Fruit fly (Drosophila melanogaster) whole organism, adult: ENCODE measurements around the gene Torsin.
A peak's percentile ranks its signal among the peaks of the same experiment; 100 is the strongest.

Source experiments
- CG11617 ChIP-seq: fragments of 200-800 bp; sonication (Bioruptor generic); optimal IDR thresholded peaks from 2 replicates; lab custom pipeline; 2017; ENCODE audit warnings: mild to moderate bottlenecking, missing biosample characterization, missing genetic modification reagents, missing genetic modification characterization
- CG12768 ChIP-seq: fragments of 200-800 bp; sonication (Bioruptor generic); optimal IDR thresholded peaks from 2 replicates; lab custom pipeline; 2017; ENCODE audit warnings: missing biosample characterization, missing genetic modification characterization, mild to moderate bottlenecking, moderate library complexity, missing genetic modification reagents
- CG14711 ChIP-seq: fragments of 200-800 bp; sonication (Bioruptor generic); optimal IDR thresholded peaks from 2 replicates; lab custom pipeline; 2018; ENCODE audit warnings: missing biosample characterization, mild to moderate bottlenecking, missing genetic modification characterization, moderate library complexity
- CG1620 ChIP-seq: fragments of 200-800 bp; sonication (Bioruptor generic); optimal IDR thresholded peaks from 2 replicates; lab custom pipeline; 2016; ENCODE audit warnings: missing biosample characterization, missing genetic modification characterization
- CG33017 ChIP-seq: fragments of 200-800 bp; sonication (Bioruptor generic); optimal IDR thresholded peaks from 2 replicates; lab custom pipeline; 2018; ENCODE audit warnings: missing biosample characterization, mild to moderate bottlenecking, missing genetic modification characterization, moderate library complexity
- CG5204 ChIP-seq: fragments of 200-800 bp; sonication (Bioruptor generic); optimal IDR thresholded peaks from 2 replicates; lab custom pipeline; 2016; ENCODE audit warnings: missing biosample characterization, missing genetic modification characterization
- CG7045 ChIP-seq: fragments of 200-800 bp; sonication (Bioruptor generic); optimal IDR thresholded peaks from 2 replicates; lab custom pipeline; 2017; ENCODE audit warnings: missing biosample characterization, mild to moderate bottlenecking, missing genetic modification characterization
- CG7101 ChIP-seq: fragments of 200-800 bp; sonication (Bioruptor generic); optimal IDR thresholded peaks from 2 replicates; lab custom pipeline; 2018; ENCODE audit warnings: missing biosample characterization, mild to moderate bottlenecking, missing genetic modification characterization, moderate library complexity
- Clk ChIP-seq: fragments of 200-800 bp; sonication (Bioruptor generic); optimal IDR thresholded peaks from 2 replicates; lab custom pipeline; 2017; ENCODE audit warnings: missing biosample characterization, missing genetic modification characterization
- Crg-1 ChIP-seq: fragments of 200-800 bp; sonication (Bioruptor generic); optimal IDR thresholded peaks from 2 replicates; lab custom pipeline; 2016; ENCODE audit warnings: missing biosample characterization, missing genetic modification characterization
- Hr96 ChIP-seq: fragments of 200-800 bp; sonication (Bioruptor generic); optimal IDR thresholded peaks from 2 replicates; lab custom pipeline; 2016; ENCODE audit warnings: missing biosample characterization, missing genetic modification characterization
- Mnt ChIP-seq: fragments of 200-800 bp; sonication (Bioruptor generic); optimal IDR thresholded peaks from 2 replicates; lab custom pipeline; 2016; ENCODE audit warnings: missing biosample characterization, mild to moderate bottlenecking, missing genetic modification characterization
- bab1 ChIP-seq: fragments of 200-800 bp; sonication (Bioruptor generic); optimal IDR thresholded peaks from 3 replicates; lab custom pipeline; 2019; ENCODE audit warnings: missing biosample characterization, mild to moderate bottlenecking, missing genetic modification characterization, moderate library complexity
- cic ChIP-seq: fragments of 200-800 bp; sonication (Bioruptor generic); optimal IDR thresholded peaks from 2 replicates; lab custom pipeline; 2017; ENCODE audit warnings: missing biosample characterization, mild to moderate bottlenecking, missing genetic modification characterization, moderate library complexity
- cnc ChIP-seq, 2 experiments: fragments of >200 bp; optimal IDR thresholded peaks; 2 replicates each; lab custom pipeline; 2017
- kay ChIP-seq: fragments of 200-800 bp; sonication (Bioruptor generic); peaks from one replicate; lab custom pipeline; 2016; ENCODE audit warnings: missing biosample characterization, missing genetic modification characterization, borderline replicate concordance
- ovo ChIP-seq: fragments of 200-800 bp; sonication (Bioruptor generic); optimal IDR thresholded peaks from 2 replicates; lab custom pipeline; 2016; ENCODE audit warnings: missing biosample characterization, missing genetic modification characterization
- pad ChIP-seq: fragments of 200-800 bp; sonication (Bioruptor generic); optimal IDR thresholded peaks from 3 replicates; lab custom pipeline; 2017; ENCODE audit warnings: missing biosample characterization, missing genetic modification characterization, mild to moderate bottlenecking, moderate library complexity, missing genetic modification reagents
- tj ChIP-seq: fragments of 200-800 bp; sonication (Bioruptor generic); optimal IDR thresholded peaks from 3 replicates; lab custom pipeline; 2017; ENCODE audit warnings: missing biosample characterization, mild to moderate bottlenecking, missing genetic modification characterization, moderate library complexity
- toe ChIP-seq: fragments of 200-800 bp; sonication (Bioruptor generic); optimal IDR thresholded peaks from 2 replicates; lab custom pipeline; 2016; ENCODE audit warnings: missing biosample characterization, missing genetic modification characterization

Gene Torsin

DNA sequence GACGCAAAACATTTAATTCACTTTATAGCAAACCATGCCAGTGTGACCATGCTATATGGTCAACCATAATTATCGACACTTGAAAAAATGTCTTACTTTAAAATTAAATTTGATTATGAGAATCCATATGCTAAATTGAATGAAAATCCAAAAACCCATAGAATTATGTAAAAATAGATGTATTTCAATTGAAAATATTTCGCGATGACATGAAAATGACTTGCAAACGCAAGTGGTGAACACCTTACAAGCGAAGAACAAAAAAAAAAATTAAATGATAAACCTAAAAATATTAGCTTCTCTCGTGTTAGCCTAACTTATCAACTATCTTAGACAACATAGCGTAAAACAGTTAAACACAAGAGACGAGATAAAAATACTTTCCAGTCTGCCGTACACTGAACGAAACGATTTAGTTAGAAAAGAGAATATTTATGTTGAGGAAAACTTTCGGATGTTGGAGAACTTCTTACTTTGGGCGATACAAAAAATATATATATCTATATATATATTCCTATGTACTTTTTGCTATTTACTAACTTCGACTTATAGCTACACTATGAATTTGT, 30.1 kb upstream of the Torsin start:
- TF ChIP-seq CG33017 (tag; lab: Kevin White, UChicago) (peak; percentile 52), CG14711 (peak; percentile 24), CG5204 (GFP tag; lab: Kevin White, UChicago) (peak; percentile 45), tj (GFP tag; lab: Kevin White, UChicago) (no peak), CG12768 (GFP tag; lab: Kevin White, UChicago) (no peak), pad (GFP tag; lab: Kevin White, UChicago) (no peak), CG1620 (GFP tag; lab: Kevin White, UChicago) (peak; percentile 10), Hr96 (GFP tag; lab: Kevin White, UChicago) (peak; percentile 10), toe (GFP tag; lab: Kevin White, UChicago) (peak; percentile 16), Crg-1 (GFP tag; lab: Kevin White, UChicago) (peak; percentile 35), CG7101 (tag; lab: Kevin White, UChicago) (peak; percentile 38), CG7045 (GFP tag; lab: Kevin White, UChicago) (peak; percentile 10), kay (GFP tag; lab: Kevin White, UChicago) (peak; percentile 61), CG11617 (peak; percentile 39)

dm6 chrX:4678913-4679812, 29.3 kb upstream of the Torsin start, which contains the start of gene fzr:
fzr (minus strand) TSS chrX:4679537.
- TF ChIP-seq tj (GFP tag; lab: Kevin White, UChicago) (peak; percentile 10), toe (GFP tag; lab: Kevin White, UChicago) (no peak), CG33017 (tag; lab: Kevin White, UChicago) (no peak), ovo (GFP tag; lab: Kevin White, UChicago) (peak; percentile 93), bab1 (GFP tag; lab: Kevin White, UChicago) (peak; percentile 15), pad (GFP tag; lab: Kevin White, UChicago) (peak; percentile 98)

- TF ChIP-seq toe (GFP tag; lab: Kevin White, UChicago) (no peak), Mnt (GFP tag; lab: Kevin White, UChicago) (peak; percentile 11)
Observed at dm6 chrX:4678146-4678912, 28.5 kb upstream of the Torsin start.

- TF ChIP-seq CG5204 (GFP tag; lab: Kevin White, UChicago) (no peak), kay (GFP tag; lab: Kevin White, UChicago) (no peak), CG14711 (no peak), Hr96 (GFP tag; lab: Kevin White, UChicago) (no peak), Mnt (GFP tag; lab: Kevin White, UChicago) (no peak), bab1 (GFP tag; lab: Kevin White, UChicago) (no peak), CG7101 (tag; lab: Kevin White, UChicago) (no peak), CG11617 (no peak), ovo (GFP tag; lab: Kevin White, UChicago) (no peak), CG33017 (tag; lab: Kevin White, UChicago) (no peak), Clk (GFP tag; lab: Kevin White, UChicago) (no peak), pad (GFP tag; lab: Kevin White, UChicago) (no peak), toe (GFP tag; lab: Kevin White, UChicago) (no peak), cnc (optimal IDR thresholded peaks at IDR 0.05; lab: Kevin White, UChicago) (no peak), cic (GFP tag; lab: Kevin White, UChicago) (no peak), Crg-1 (GFP tag; lab: Kevin White, UChicago) (no peak)
Observed at dm6 chrX:4677427-4677826, 27.6 kb upstream of the Torsin start.

DNA sequence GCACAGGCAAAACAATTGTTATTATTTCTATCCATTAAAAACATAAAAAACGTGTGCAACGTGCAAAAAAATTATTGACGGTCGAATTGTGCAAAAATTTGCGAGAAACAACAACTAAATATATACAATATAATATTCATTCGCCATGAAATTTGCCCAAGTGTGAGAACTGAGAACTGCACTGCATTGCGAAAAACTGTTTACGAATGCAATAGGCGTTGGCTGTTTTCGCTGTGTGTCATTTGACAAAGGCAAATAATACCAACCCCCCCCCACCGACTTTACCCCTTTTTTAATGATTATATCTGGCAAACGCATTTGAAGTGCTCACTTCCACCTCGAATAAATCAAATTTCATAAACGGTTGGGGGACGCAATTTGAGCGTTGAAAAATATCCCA, 25.2 kb upstream of the Torsin start:
- TF ChIP-seq tj (GFP tag; lab: Kevin White, UChicago) (peak; percentile 99), CG11617 (no peak), pad (GFP tag; lab: Kevin White, UChicago) (peak; percentile 7), Hr96 (GFP tag; lab: Kevin White, UChicago) (no peak), cnc (optimal IDR thresholded peaks at IDR 0.05; lab: Kevin White, UChicago) (no peak), CG7101 (tag; lab: Kevin White, UChicago) (no peak), Mnt (GFP tag; lab: Kevin White, UChicago) (no peak), kay (GFP tag; lab: Kevin White, UChicago) (peak; percentile 72)

DNA sequence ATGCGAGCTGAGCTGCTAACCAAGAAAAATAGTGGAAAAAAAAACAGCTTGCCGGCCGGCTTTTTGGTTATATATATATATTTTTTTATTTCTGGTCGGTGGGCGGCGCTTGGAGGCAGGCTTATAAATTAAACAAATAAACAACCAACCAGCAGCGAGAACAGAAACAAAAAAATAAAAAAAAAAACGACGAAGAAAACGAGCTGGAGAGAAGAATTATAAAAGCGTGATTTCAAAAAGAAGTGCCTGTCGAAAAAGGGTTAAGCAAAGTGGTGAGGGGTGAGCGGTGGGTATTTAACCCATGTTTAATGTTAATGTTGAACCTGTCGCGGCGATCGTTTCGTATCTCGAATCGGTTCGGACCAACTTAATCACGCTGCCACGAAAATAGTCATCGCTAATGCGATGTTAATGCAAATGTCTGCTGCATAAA, 21.4 kb upstream of the Torsin start:
- no peak for TF ChIP-seq Mnt (GFP tag; lab: Kevin White, UChicago)
- no peak for TF ChIP-seq CG12768 (GFP tag; lab: Kevin White, UChicago)
- no peak for TF ChIP-seq CG1620 (GFP tag; lab: Kevin White, UChicago)
- TF ChIP-seq CG7101 (tag; lab: Kevin White, UChicago), result no peak
- no peak for TF ChIP-seq Hr96 (GFP tag; lab: Kevin White, UChicago)
- TF ChIP-seq Crg-1 (GFP tag; lab: Kevin White, UChicago), result no peak
- no peak for TF ChIP-seq ovo (GFP tag; lab: Kevin White, UChicago)
- no peak for TF ChIP-seq CG5204 (GFP tag; lab: Kevin White, UChicago)
- TF ChIP-seq CG33017 (tag; lab: Kevin White, UChicago), result no peak
- no peak for TF ChIP-seq tj (GFP tag; lab: Kevin White, UChicago)
- TF ChIP-seq kay (GFP tag; lab: Kevin White, UChicago), result no peak
- TF ChIP-seq toe (GFP tag; lab: Kevin White, UChicago), result no peak
- TF ChIP-seq CG14711, result no peak
- no peak for TF ChIP-seq cnc (optimal IDR thresholded peaks at IDR 0.05; lab: Kevin White, UChicago)
- no peak for TF ChIP-seq pad (GFP tag; lab: Kevin White, UChicago)
- TF ChIP-seq cic (GFP tag; lab: Kevin White, UChicago), result no peak
- no peak for TF ChIP-seq Clk (GFP tag; lab: Kevin White, UChicago)
- no peak for TF ChIP-seq CG11617
